Fruit fly (Drosophila melanogaster): ENCODE measurements around the gene ORMDL.

ORMDL gene

DNA sequence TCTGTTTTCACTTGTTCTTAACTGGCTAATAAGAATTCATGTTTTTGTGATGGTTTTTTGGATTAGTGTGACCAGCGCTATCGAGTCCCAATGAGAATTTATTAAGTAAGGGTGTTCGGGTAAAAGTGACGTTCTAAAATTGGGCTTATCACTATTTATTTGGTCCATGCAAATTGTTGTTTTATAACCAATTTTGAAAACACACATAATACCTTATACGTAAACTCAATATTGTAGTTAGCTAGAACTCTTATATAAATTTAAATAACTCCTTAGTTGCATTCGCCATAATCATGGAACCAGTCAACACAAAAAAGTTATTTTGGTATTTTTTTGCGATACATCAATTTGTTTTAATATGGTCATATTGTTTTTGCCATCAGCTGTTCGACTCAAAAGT, 44.6 kb downstream of the ORMDL start, which contains the start of the genes Als2 and CG11248 (continued):
- TF ChIP-seq cwo (GFP tag; optimal IDR thresholded peaks at IDR 0.05), result no peak
- TF ChIP-seq dati (GFP tag; IDR thresholded peaks at IDR 0.05), result no peak
- TF ChIP-seq Atf-2 (GFP tag; optimal IDR thresholded peaks at IDR 0.05), result peak; percentile 66
- peak; percentile 68 for TF ChIP-seq nerfin-1 (tag; optimal IDR thresholded peaks at IDR 0.05)
- TF ChIP-seq CG3281 (GFP tag; optimal IDR thresholded peaks at IDR 0.05), result no peak
- peak; percentile 26 for TF ChIP-seq CG1792 (GFP tag; optimal IDR thresholded peaks at IDR 0.05)
- TF ChIP-seq HLH3B (GFP tag; IDR thresholded peaks at IDR 0.05), result peak; percentile 54; the same call in 1 of the 2 replicates
- no peak for TF ChIP-seq CG12744 (GFP tag; optimal IDR thresholded peaks at IDR 0.05)
- peak; percentile 81 for TF ChIP-seq CG7839 (tag; optimal IDR thresholded peaks at IDR 0.05)
- peak; percentile 47 for TF ChIP-seq CG18619 (GFP tag; optimal IDR thresholded peaks at IDR 0.05)
- peak; percentile 55 for TF ChIP-seq pzg (GFP tag; optimal IDR thresholded peaks at IDR 0.05)
- TF ChIP-seq Bteb2 (GFP tag; optimal IDR thresholded peaks at IDR 0.05), result peak; percentile 73
- TF ChIP-seq peb (GFP tag; IDR thresholded peaks at IDR 0.05), result peak; percentile 41; the same call in 1 of the 2 replicates
- peak; percentile 87 for TF ChIP-seq CG2120 (GFP tag; optimal IDR thresholded peaks at IDR 0.05)
- TF ChIP-seq jing (GFP tag; optimal IDR thresholded peaks at IDR 0.05), result peak; percentile 3
- no peak for TF ChIP-seq CG8290 (GFP tag; optimal IDR thresholded peaks at IDR 0.05)
- peak in 1 of 2 experiments; percentile 3 for TF ChIP-seq CG8290 (tag; optimal IDR thresholded peaks at IDR 0.05)
- peak; percentile 35 for TF ChIP-seq CG12104 (GFP tag; optimal IDR thresholded peaks at IDR 0.05)
- TF ChIP-seq Dad (GFP tag; optimal IDR thresholded peaks at IDR 0.05), result peak; percentile 36
- peak; percentile 87 for TF ChIP-seq CG9817 (tag; optimal IDR thresholded peaks at IDR 0.05)
- peak; percentile 90 for TF ChIP-seq gem (tag; optimal IDR thresholded peaks at IDR 0.05)
- TF ChIP-seq pnt (GFP tag; optimal IDR thresholded peaks at IDR 0.05), result peak; percentile 75
- TF ChIP-seq CG15269 (tag; optimal IDR thresholded peaks at IDR 0.05), result no peak
- no peak for TF ChIP-seq Scr (GFP tag; IDR thresholded peaks at IDR 0.05; ENCODE audit: partially characterized antibody)
- TF ChIP-seq CG17802 (tag; optimal IDR thresholded peaks at IDR 0.05), result peak; percentile 50
- no peak for TF ChIP-seq ac (GFP tag; optimal IDR thresholded peaks at IDR 0.05)
- peak; percentile 30; the same call in 1 of the 2 replicates for TF ChIP-seq CG17612 (GFP tag; IDR thresholded peaks at IDR 0.05)
- TF ChIP-seq Myb (GFP tag; optimal IDR thresholded peaks at IDR 0.05), result peak; percentile 4
- no peak for TF ChIP-seq Nf-YC (tag; optimal IDR thresholded peaks at IDR 0.05)
- no peak for TF ChIP-seq br (optimal IDR thresholded peaks at IDR 0.05)
- no peak for TF ChIP-seq CG1832 (GFP tag; optimal IDR thresholded peaks at IDR 0.05)
- TF ChIP-seq CG9876 (GFP tag; optimal IDR thresholded peaks at IDR 0.05), result peak; percentile 50
- no peak for TF ChIP-seq hb (GFP tag; IDR thresholded peaks at IDR 0.05; ENCODE audit: partially characterized antibody)
- peak; percentile 66 for TF ChIP-seq Max (GFP tag; optimal IDR thresholded peaks at IDR 0.05)
- TF ChIP-seq CG8765 (GFP tag; IDR thresholded peaks at IDR 0.05), result peak; percentile 38; the same call in 1 of the 2 replicates
- TF ChIP-seq CG6689 (GFP tag; IDR thresholded peaks at IDR 0.05), result peak; percentile 74
- no peak for TF ChIP-seq Hmx (GFP tag; optimal IDR thresholded peaks at IDR 0.05)
- no peak for TF ChIP-seq nerfin-2 (GFP tag; IDR thresholded peaks at IDR 0.05; ENCODE audit: partially characterized antibody)
- TF ChIP-seq p53 (GFP tag; optimal IDR thresholded peaks at IDR 0.05), result no peak
- no peak for TF ChIP-seq D19B (GFP tag; optimal IDR thresholded peaks at IDR 0.05)
- TF ChIP-seq CG31365 (tag; optimal IDR thresholded peaks at IDR 0.05), result no peak
- TF ChIP-seq pita (GFP tag; optimal IDR thresholded peaks at IDR 0.05), result no peak
- TF ChIP-seq sqz (GFP tag; optimal IDR thresholded peaks at IDR 0.05), result no peak
- TF ChIP-seq Camta (GFP tag; optimal IDR thresholded peaks at IDR 0.05), result peak; percentile 55
- TF ChIP-seq sna (GFP tag; IDR thresholded peaks at IDR 0.05; ENCODE audit: partially characterized antibody), result no peak
- TF ChIP-seq CG10267 (tag; optimal IDR thresholded peaks at IDR 0.05), result peak; percentile 73
- TF ChIP-seq CG13775 (GFP tag; optimal IDR thresholded peaks at IDR 0.05), result peak; percentile 78
- TF ChIP-seq eve (GFP tag; optimal IDR thresholded peaks at IDR 0.05), result no peak
- TF ChIP-seq CG34422 (GFP tag; IDR thresholded peaks at IDR 0.05), result peak; percentile 69; the same call in 2 of the 3 replicates
- TF ChIP-seq CG9609 (GFP tag; optimal IDR thresholded peaks at IDR 0.05), result peak; percentile 46
- TF ChIP-seq lola (GFP tag; optimal IDR thresholded peaks at IDR 0.05), result peak in 1 of 3 experiments; percentile 82

All from whole organism, embryonic.